Fruit fly (Drosophila melanogaster): Measurements from ENCODE around the gene CG34330.

Gene CG34330

DNA sequence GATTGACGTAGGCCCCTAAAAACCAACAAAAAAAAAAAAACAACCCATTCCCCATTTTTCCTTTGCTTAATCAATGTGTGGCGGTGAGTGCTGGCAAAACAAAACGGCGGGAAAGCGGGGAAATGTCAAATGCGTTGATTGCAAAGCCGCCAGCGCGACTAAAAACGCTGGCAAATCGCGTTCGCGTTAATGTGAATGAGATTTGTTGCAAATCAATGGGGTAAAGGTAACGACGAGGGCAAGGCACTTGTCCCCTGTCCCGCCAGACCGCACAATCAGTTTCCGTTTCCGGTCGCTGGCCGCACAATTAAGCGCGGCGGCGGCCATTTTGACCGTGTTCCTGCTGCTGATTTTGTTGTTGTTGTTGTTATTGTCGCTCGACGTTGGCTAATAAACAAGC lies 48.7 kb downstream of the CG34330 start:
- TF ChIP-seq brk (GFP tag; optimal IDR thresholded peaks at IDR 0.05) (no peak), br (GFP tag; optimal IDR thresholded peaks at IDR 0.05) (no peak), dmrt93B (GFP tag; optimal IDR thresholded peaks at IDR 0.05) (no peak), jim (GFP tag; optimal IDR thresholded peaks at IDR 0.05) (no peak), Vsx2 (GFP tag; optimal IDR thresholded peaks at IDR 0.05; ENCODE audit: partially characterized antibody) (no peak), tai (GFP tag; optimal IDR thresholded peaks at IDR 0.05) (no peak), Mio (GFP tag; optimal IDR thresholded peaks at IDR 0.05) (no peak), Hnf4 (GFP tag; optimal IDR thresholded peaks at IDR 0.05) (no peak), GATAd (GFP tag; optimal IDR thresholded peaks at IDR 0.05) (no peak), usp (GFP tag; optimal IDR thresholded peaks at IDR 0.05) (no peak), sage (GFP tag; optimal IDR thresholded peaks at IDR 0.05) (no peak), lola (GFP tag; optimal IDR thresholded peaks at IDR 0.05) (no peak), Sp1 (GFP tag; optimal IDR thresholded peaks at IDR 0.05) (no peak), Hr78 (GFP tag; optimal IDR thresholded peaks at IDR 0.05) (no peak), psq (GFP tag; optimal IDR thresholded peaks at IDR 0.05) (no peak), rgr (GFP tag; optimal IDR thresholded peaks at IDR 0.05) (no peak)

All from whole organism, wandering third instar larva.